Worm (Caenorhabditis elegans): Measurements from ENCODE around the gene K03B8.4.

DNA sequence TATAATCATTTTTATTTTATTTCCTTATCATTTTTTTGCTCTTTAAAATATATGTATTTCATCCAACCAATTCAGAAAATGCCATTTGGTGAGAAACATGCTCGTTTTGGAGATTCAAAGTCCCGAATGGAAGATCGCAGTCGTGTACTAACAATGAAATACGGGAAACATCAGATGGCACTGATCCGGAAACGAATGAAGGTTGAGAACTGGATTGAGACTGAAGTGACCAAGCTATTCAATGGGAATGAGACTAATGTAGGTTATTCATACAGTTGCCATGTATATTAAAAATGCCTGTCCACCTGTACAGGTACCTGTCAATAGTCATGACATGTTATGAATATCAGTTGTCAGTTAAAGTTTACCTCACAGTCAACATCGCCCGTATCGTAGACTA is 11.9 kb downstream of the K03B8.4 start, which contains the start of gene F55C10.5:
- TF ChIP-seq hlh-11 (tag; optimal IDR thresholded peaks at IDR 0.05) (no peak), unc-62 (GFP tag; optimal IDR thresholded peaks at IDR 0.05 in 1 of 2) (peak in 1 of 2 experiments; percentile 94), unc-62 (tag; optimal IDR thresholded peaks at IDR 0.05) (no peak), lin-15B (tag; optimal IDR thresholded peaks at IDR 0.05) (no peak), F44E2.7 (GFP tag; IDR thresholded peaks at IDR 0.05) (no peak), lsy-2 (tag; optimal IDR thresholded peaks at IDR 0.05) (no peak), nhr-28 (tag; optimal IDR thresholded peaks at IDR 0.05) (no peak), aly-2 (tag; optimal IDR thresholded peaks at IDR 0.05) (no peak), snpc-4 (tag; optimal IDR thresholded peaks at IDR 0.05) (no peak), nhr-11 (tag; optimal IDR thresholded peaks at IDR 0.05) (no peak)
